Worm (Caenorhabditis elegans) whole organism, mixed stage, embryonic: ENCODE results near the gene C33D9.10.
A peak's percentile ranks its signal among the peaks of the same experiment; 100 is the strongest.

Experiments used
- ceh-39 ChIP-seq: fragments of 150-350 bp; optimal IDR thresholded peaks from 2 replicates; lab custom pipeline; 2014; ENCODE audit warnings: missing biosample characterization, missing genetic modification characterization
- ceh-43 ChIP-seq: fragments of 200-800 bp; sonication (Bioruptor generic); optimal IDR thresholded peaks from 2 replicates; lab custom pipeline; 2018; ENCODE audit warnings: mild to moderate bottlenecking, missing genetic modification characterization, moderate library complexity, missing compliant biosample characterization
- ces-1 ChIP-seq: fragments of 150-350 bp; optimal IDR thresholded peaks from 2 replicates; lab custom pipeline; 2014; ENCODE audit warnings: missing biosample characterization, missing genetic modification reagents, missing genetic modification characterization
- elt-1 ChIP-seq: sonication (generic microtip); optimal IDR thresholded peaks from 2 replicates; lab custom pipeline; 2017; ENCODE audit warnings: missing genetic modification characterization, mild to moderate bottlenecking, missing compliant biosample characterization, antibody characterized with exemption, moderate library complexity, borderline replicate concordance; ENCODE audit not compliant: insufficient read depth
- flh-1 ChIP-seq: fragments of 200-800 bp; sonication (Bioruptor generic); optimal IDR thresholded peaks from 2 replicates; lab custom pipeline; 2018; ENCODE audit warnings: mild to moderate bottlenecking, missing genetic modification characterization, moderate library complexity, missing compliant biosample characterization
- lin-13 ChIP-seq: fragments of 150-350 bp; optimal IDR thresholded peaks from 2 replicates; lab custom pipeline; 2014; ENCODE audit warnings: missing biosample characterization, missing genetic modification characterization
- lsy-2 ChIP-seq: fragments of 150-350 bp; optimal IDR thresholded peaks from 2 replicates; lab custom pipeline; 2014; ENCODE audit warnings: missing biosample characterization, missing genetic modification characterization
- nhr-12 ChIP-seq: fragments of 150-350 bp; optimal IDR thresholded peaks from 2 replicates; lab custom pipeline; 2014; ENCODE audit warnings: missing biosample characterization, missing genetic modification characterization
- nhr-28 ChIP-seq: fragments of 150-350 bp; optimal IDR thresholded peaks from 2 replicates; lab custom pipeline; 2014; ENCODE audit warnings: missing biosample characterization, missing genetic modification characterization
- snpc-4 ChIP-seq: fragments of 150-350 bp; optimal IDR thresholded peaks from 2 replicates; lab custom pipeline; 2014; ENCODE audit warnings: missing biosample characterization, missing genetic modification characterization
- tbx-8 ChIP-seq: fragments of 200-800 bp; sonication (Bioruptor generic); optimal IDR thresholded peaks from 2 replicates; lab custom pipeline; 2018; ENCODE audit warnings: mild to moderate bottlenecking, missing genetic modification characterization, moderate library complexity, missing compliant biosample characterization
- unc-39 ChIP-seq: fragments of 150-350 bp; optimal IDR thresholded peaks from 2 replicates; lab custom pipeline; 2014; ENCODE audit warnings: missing biosample characterization, missing genetic modification characterization
- ztf-11 ChIP-seq: fragments of 150-350 bp; optimal IDR thresholded peaks from 2 replicates; lab custom pipeline; 2014; ENCODE audit warnings: missing biosample characterization, missing genetic modification characterization

ce11 chrIV:8758620-8759019 is 29.3 kb downstream of the C33D9.10 start:
- TF ChIP-seq nhr-28 (tag; lab: Kevin White, UChicago) (no peak), ces-1 (GFP tag; lab: Kevin White, UChicago) (peak; percentile 28), ztf-11 (tag; lab: Kevin White, UChicago) (no peak), flh-1 (no peak), tbx-8 (GFP tag; lab: Kevin White, UChicago) (no peak), ceh-39 (tag; lab: Kevin White, UChicago) (no peak), snpc-4 (tag; lab: Kevin White, UChicago) (no peak), unc-39 (no peak), lin-13 (tag; lab: Kevin White, UChicago) (no peak), elt-1 (no peak), lsy-2 (tag; lab: Kevin White, UChicago) (no peak), nhr-12 (tag; lab: Kevin White, UChicago) (no peak), ceh-43 (no peak)
